Worm (Caenorhabditis elegans): Measurements from ENCODE around the gene ttyh-1.

ttyh-1 gene

DNA sequence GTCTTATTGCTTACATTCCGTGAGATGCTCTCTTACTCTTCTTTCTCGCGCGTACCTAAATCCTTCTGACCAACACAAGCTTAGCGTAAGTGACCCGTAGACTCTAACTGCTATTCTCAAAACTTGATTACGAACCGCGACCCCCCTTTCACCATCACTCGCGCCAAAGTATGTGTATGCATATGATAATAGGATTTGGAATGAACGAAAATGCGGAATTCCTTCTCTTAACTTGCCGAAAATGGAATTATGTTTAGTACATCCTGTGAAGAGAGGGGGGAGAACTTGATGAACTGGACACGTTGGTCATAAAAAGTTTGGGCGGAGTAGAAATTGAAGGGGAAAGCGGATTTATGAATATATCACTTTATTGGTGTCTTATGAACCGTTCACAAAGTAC, 18.4 kb downstream of the ttyh-1 start (continued):
- TF ChIP-seq pag-3 (tag; optimal IDR thresholded peaks at IDR 0.05; ENCODE audit: borderline replicate concordance, insufficient read depth) = no peak
- TF ChIP-seq snu-23 (GFP tag; optimal IDR thresholded peaks at IDR 0.05) = no peak
- TF ChIP-seq dpl-1 (GFP tag; optimal IDR thresholded peaks at IDR 0.05) = no peak
- TF ChIP-seq aha-1 (tag; optimal IDR thresholded peaks at IDR 0.05) = no peak

ce11 chrX:11387723-11388330, 19.3 kb downstream of the ttyh-1 start:
- TF ChIP-seq dsc-1 (tag; optimal IDR thresholded peaks at IDR 0.05) = no peak
- peak; percentile 24 for TF ChIP-seq lin-14 (GFP tag; optimal IDR thresholded peaks at IDR 0.05)

- peak; percentile 6 for TF ChIP-seq lin-14 (GFP tag; optimal IDR thresholded peaks at IDR 0.05)
- TF ChIP-seq dpl-1 (GFP tag; optimal IDR thresholded peaks at IDR 0.05) = no peak
- TF ChIP-seq elt-2 (tag; optimal IDR thresholded peaks at IDR 0.05) = peak; percentile 35
- peak; percentile 25 for TF ChIP-seq blmp-1 (tag; optimal IDR thresholded peaks at IDR 0.05)
- TF ChIP-seq F16B12.6 (tag; optimal IDR thresholded peaks at IDR 0.05) = no peak
- no peak for TF ChIP-seq tbx-2 (tag; optimal IDR thresholded peaks at IDR 0.05)
- TF ChIP-seq nhr-20 (tag; optimal IDR thresholded peaks at IDR 0.05) = peak; percentile 45
- TF ChIP-seq elt-3 (tag; optimal IDR thresholded peaks at IDR 0.05) = peak in 3 of 6 experiments; percentile 39 to 83 (median 43)
These were observed 24.4 kb downstream of the ttyh-1 start, which contains the start of gene prx-12 for ce11 chrX:11392924-11393323. Gene prx-12 (plus strand): TSS chrX:11393294.

DNA sequence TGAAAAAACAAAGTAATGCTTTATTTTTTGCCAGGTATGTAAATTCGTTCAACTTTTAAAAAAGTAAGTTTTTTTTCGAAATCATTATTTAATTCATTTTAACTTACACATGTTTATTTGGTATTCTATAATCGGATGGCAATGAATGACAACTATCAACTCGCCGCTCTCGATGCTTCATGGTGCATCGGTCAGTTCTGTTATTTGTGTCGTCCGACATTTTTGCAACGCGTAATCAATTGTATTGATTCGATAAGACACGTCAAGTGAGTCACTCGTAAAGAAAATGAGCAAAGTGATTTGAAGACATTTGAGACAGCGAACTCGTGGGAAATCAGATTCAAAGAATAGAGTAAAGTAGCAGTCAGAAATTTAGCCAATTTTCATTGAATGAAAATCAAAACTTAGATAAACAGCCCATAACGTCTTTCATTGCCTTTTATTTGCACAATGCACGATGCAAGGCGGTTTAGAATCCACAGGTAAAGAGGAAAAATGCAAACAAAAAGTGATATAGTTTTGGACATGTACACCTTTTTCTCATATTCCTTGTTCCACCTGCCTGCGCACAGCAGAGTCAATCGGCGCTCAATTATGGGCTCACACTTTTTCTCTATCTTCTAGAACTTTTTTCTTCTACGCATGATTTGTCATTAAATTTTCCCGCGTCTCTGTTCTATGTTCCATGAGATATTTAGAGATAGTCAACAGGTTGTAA, 32.1 kb downstream of the ttyh-1 start:
- TF ChIP-seq lin-14 (GFP tag; optimal IDR thresholded peaks at IDR 0.05) = no peak
- no peak for TF ChIP-seq efl-1 (optimal IDR thresholded peaks at IDR 0.05)
- TF ChIP-seq efl-1 (GFP tag; optimal IDR thresholded peaks at IDR 0.05 in 1 of 2) = no peak
- TF ChIP-seq lir-3 (tag; optimal IDR thresholded peaks at IDR 0.05; ENCODE audit: poor library complexity) = no peak
- TF ChIP-seq elt-2 (tag; optimal IDR thresholded peaks at IDR 0.05) = peak; percentile 46

ce11 chrX:11405908-11406307, 37.4 kb downstream of the ttyh-1 start, which contains the start of gene slo-2:
Gene slo-2 (minus strand): TSS chrX:11405931.
- TF ChIP-seq dpl-1 (GFP tag; optimal IDR thresholded peaks at IDR 0.05) (no peak), lin-14 (GFP tag; optimal IDR thresholded peaks at IDR 0.05) (peak; percentile 55), nhr-76 (tag; optimal IDR thresholded peaks at IDR 0.05) (no peak), xbp-1 (tag; optimal IDR thresholded peaks at IDR 0.05) (no peak), efl-1 (optimal IDR thresholded peaks at IDR 0.05) (no peak), efl-1 (GFP tag; optimal IDR thresholded peaks at IDR 0.05 in 1 of 2) (peak in 1 of 2 experiments; percentile 25), fkh-10 (GFP tag; optimal IDR thresholded peaks at IDR 0.05) (peak; percentile 39)

DNA sequence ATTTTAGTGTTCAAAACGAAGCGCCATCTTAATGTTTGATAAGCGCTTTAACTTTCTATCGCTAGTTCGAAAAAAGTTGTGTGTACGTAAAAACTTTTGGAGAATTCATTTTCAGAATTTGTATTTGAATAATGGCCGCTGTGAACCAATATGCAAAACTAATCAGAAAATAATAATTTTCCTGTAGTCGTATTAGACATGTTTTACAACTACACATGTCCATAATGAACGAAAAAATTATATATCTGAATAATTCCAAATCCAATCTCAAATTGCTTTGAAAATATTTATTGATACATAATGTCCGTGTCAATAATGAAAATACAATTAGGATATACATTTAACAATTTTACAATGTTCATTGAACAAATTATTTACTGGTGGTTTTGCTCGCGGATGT, 38.3 kb downstream of the ttyh-1 start:
- TF ChIP-seq hpl-2 (GFP tag; optimal IDR thresholded peaks at IDR 0.05) (no peak), lin-35 (GFP tag; optimal IDR thresholded peaks at IDR 0.05) (no peak), dsc-1 (tag; optimal IDR thresholded peaks at IDR 0.05) (no peak), lin-14 (GFP tag; optimal IDR thresholded peaks at IDR 0.05) (no peak), elt-3 (tag; optimal IDR thresholded peaks at IDR 0.05) (no peak), skn-1 (tag; optimal IDR thresholded peaks at IDR 0.05) (no peak), nhr-71 (tag; optimal IDR thresholded peaks at IDR 0.05) (no peak), unc-98 (GFP tag; IDR thresholded peaks at IDR 0.05) (no peak)

ce11 chrX:11407682-11408335, 39.3 kb downstream of the ttyh-1 start, which contains the start of gene F08B12.4:
Gene F08B12.4 (minus strand): TSS chrX:11407732.
- TF ChIP-seq isw-1 (GFP tag; IDR thresholded peaks at IDR 0.05) = no peak
- TF ChIP-seq irx-1 (tag; optimal IDR thresholded peaks at IDR 0.05) = no peak
- no peak for TF ChIP-seq efl-1 (optimal IDR thresholded peaks at IDR 0.05)
- peak in 1 of 2 experiments; percentile 93 for TF ChIP-seq efl-1 (GFP tag; optimal IDR thresholded peaks at IDR 0.05 in 1 of 2)
- no peak for TF ChIP-seq vab-15 (tag; optimal IDR thresholded peaks at IDR 0.05)
- no peak for TF ChIP-seq aly-2 (tag; optimal IDR thresholded peaks at IDR 0.05)
- TF ChIP-seq sox-4 (tag; optimal IDR thresholded peaks at IDR 0.05) = no peak
- peak; percentile 0 for TF ChIP-seq snu-23 (GFP tag; optimal IDR thresholded peaks at IDR 0.05)
- TF ChIP-seq sup-37 (GFP tag; optimal IDR thresholded peaks at IDR 0.05) = no peak
- peak; percentile 44 for TF ChIP-seq lin-14 (GFP tag; optimal IDR thresholded peaks at IDR 0.05)
- TF ChIP-seq jun-1 (tag; optimal IDR thresholded peaks at IDR 0.05) = peak; percentile 43
- no peak for TF ChIP-seq snpc-4 (tag; optimal IDR thresholded peaks at IDR 0.05)
- no peak for TF ChIP-seq sptf-1 (tag; optimal IDR thresholded peaks at IDR 0.05)
- TF ChIP-seq elt-2 (tag; optimal IDR thresholded peaks at IDR 0.05) = peak; percentile 85
- no peak for TF ChIP-seq lin-35 (GFP tag; optimal IDR thresholded peaks at IDR 0.05)
- no peak for TF ChIP-seq zag-1 (tag; optimal IDR thresholded peaks at IDR 0.05)
- peak in 1 of 2 experiments; percentile 43 for TF ChIP-seq lsy-2 (tag; optimal IDR thresholded peaks at IDR 0.05)

Data from whole organism, L1 larva.